Worm (Caenorhabditis elegans): ENCODE data around the gene F26D2.16.

- TF ChIP-seq mes-4 (tag; optimal IDR thresholded peaks at IDR 0.05) (no peak), B0261.1 (tag; optimal IDR thresholded peaks at IDR 0.05) (no peak), egl-44 (GFP tag; IDR thresholded peaks at IDR 0.05) (no peak), ztf-6 (GFP tag; IDR thresholded peaks at IDR 0.05) (no peak)
Observed at ce11 chrV:16393728-16394127, 25.9 kb downstream of the F26D2.16 start, which contains the start of gene srd-63.

Measured in whole organism, young adult.